Worm (Caenorhabditis elegans) whole organism, late embryonic: ENCODE data around the gene sri-18.

Experiments
- C08G9.2 ChIP-seq: sonication (generic microtip); optimal IDR thresholded peaks from 2 replicates; lab custom pipeline; 2016; ENCODE audit warnings: mild to moderate bottlenecking, missing genetic modification characterization, moderate library complexity, missing compliant biosample characterization
- K02D7.2 ChIP-seq: sonication (generic microtip); optimal IDR thresholded peaks from 2 replicates; lab custom pipeline; 2017; ENCODE audit warnings: mild to moderate bottlenecking, missing genetic modification characterization, missing compliant biosample characterization
- ama-1 ChIP-seq: fragments of 150-350 bp; optimal IDR thresholded peaks from 2 replicates; lab custom pipeline; 2014
- ceh-24 ChIP-seq: sonication (generic microtip); optimal IDR thresholded peaks from 2 replicates; lab custom pipeline; 2016; ENCODE audit warnings: mild to moderate bottlenecking, missing genetic modification characterization, missing compliant biosample characterization
- ceh-34 ChIP-seq: sonication (generic microtip); optimal IDR thresholded peaks from 2 replicates; lab custom pipeline; 2016; ENCODE audit warnings: mild to moderate bottlenecking, missing genetic modification characterization, missing compliant biosample characterization
- ets-4 ChIP-seq: sonication (generic microtip); optimal IDR thresholded peaks from 2 replicates; lab custom pipeline; 2016; ENCODE audit warnings: missing genetic modification characterization, missing compliant biosample characterization
- fkh-10 ChIP-seq: fragments of 150-350 bp; optimal IDR thresholded peaks from 2 replicates; lab custom pipeline; 2014; ENCODE audit warnings: missing biosample characterization, missing genetic modification reagents, missing genetic modification characterization
- fkh-6 ChIP-seq: sonication (generic microtip); optimal IDR thresholded peaks from 2 replicates; lab custom pipeline; 2016; ENCODE audit warnings: missing genetic modification characterization, missing compliant biosample characterization
- hlh-30 ChIP-seq: sonication (generic microtip); optimal IDR thresholded peaks from 2 replicates; lab custom pipeline; 2017; ENCODE audit warnings: antibody characterized with exemption, missing genetic modification characterization, missing compliant biosample characterization; ENCODE audit not compliant: insufficient read depth
- lin-11 ChIP-seq: fragments of 200-800 bp; sonication (Bioruptor generic); optimal IDR thresholded peaks from 2 replicates; lab custom pipeline; 2018; ENCODE audit warnings: mild to moderate bottlenecking, missing genetic modification characterization, missing compliant biosample characterization
- nfya-1 ChIP-seq: sonication (generic microtip); optimal IDR thresholded peaks from 2 replicates; lab custom pipeline; 2017; ENCODE audit warnings: missing genetic modification characterization, mild to moderate bottlenecking, missing compliant biosample characterization, antibody characterized with exemption, moderate library complexity
- nhr-11 ChIP-seq: fragments of 150-350 bp; optimal IDR thresholded peaks from 2 replicates; lab custom pipeline; 2014; ENCODE audit warnings: missing biosample characterization, missing genetic modification characterization
- pag-3 ChIP-seq: sonication (generic microtip); optimal IDR thresholded peaks from 2 replicates; lab custom pipeline; 2016; ENCODE audit warnings: missing compliant biosample characterization, missing genetic modification characterization, borderline replicate concordance
- tbx-2 ChIP-seq: sonication (generic microtip); optimal IDR thresholded peaks from 2 replicates; lab custom pipeline; 2016; ENCODE audit warnings: missing genetic modification characterization, missing compliant biosample characterization

DNA sequence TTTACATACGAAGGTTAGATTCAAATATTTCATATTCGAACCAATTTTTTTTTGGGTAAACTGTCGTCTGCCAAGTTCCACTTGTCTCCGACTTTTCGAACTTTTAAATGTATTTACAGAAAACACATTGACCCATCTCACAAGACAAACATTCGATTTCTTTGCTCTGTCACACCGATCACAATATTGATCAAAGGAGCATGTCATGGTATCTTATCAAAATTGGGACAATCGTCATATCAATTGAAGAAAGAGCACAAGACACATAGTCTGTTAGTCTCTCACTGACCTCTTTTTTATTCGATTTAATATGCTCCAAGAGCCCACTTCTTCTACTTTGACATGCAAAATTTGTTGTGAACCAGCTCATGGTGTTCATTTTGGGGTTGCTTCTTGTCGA, 4.3 kb downstream of the sri-18 start, which contains the start of gene nhr-232:
- TF ChIP-seq lin-11 (tag; lab: Kevin White, UChicago) (no peak), ceh-24 (tag; lab: Kevin White, UChicago) (no peak), K02D7.2 (tag; lab: Kevin White, UChicago) (no peak), nfya-1 (no peak), ama-1 (lab: Kevin White, UChicago) (no peak), pag-3 (no peak), ets-4 (tag; lab: Kevin White, UChicago) (no peak), tbx-2 (tag; lab: Kevin White, UChicago) (no peak), nhr-11 (tag; lab: Kevin White, UChicago) (no peak), ceh-34 (tag; lab: Kevin White, UChicago) (no peak), fkh-10 (GFP tag; lab: Kevin White, UChicago) (no peak), fkh-6 (tag; lab: Kevin White, UChicago) (no peak), C08G9.2 (no peak), hlh-30 (tag; lab: Kevin White, UChicago) (no peak)
